Fruit fly (Drosophila melanogaster) whole organism, embryonic: ENCODE data around the gene Agpat4.
A peak's percentile ranks its signal among the peaks of the same experiment; 100 is the strongest.

ENCODE experiments used
- Adf1 ChIP-seq: fragments of 200-800 bp; sonication (Bioruptor generic); IDR thresholded peaks from 2 replicates; pipeline ENCODE4 v1.3.6; 2022; ENCODE audit warnings: missing biosample characterization, missing genetic modification characterization
- CG10366 ChIP-seq: fragments of 200-800 bp; sonication (Bioruptor generic); IDR thresholded peaks from 2 replicates; pipeline ENCODE4 v1.3.6; 2022; ENCODE audit warnings: missing biosample characterization, missing genetic modification characterization
- CG10431 ChIP-seq: fragments of 200-800 bp; sonication (Bioruptor generic); optimal IDR thresholded peaks from 3 replicates; lab custom pipeline; 2018; ENCODE audit warnings: missing biosample characterization, mild to moderate bottlenecking, missing genetic modification characterization
- CG10959 ChIP-seq: fragments of 200-800 bp; sonication (Bioruptor generic); IDR thresholded peaks from 2 replicates; pipeline ENCODE4 v1.3.6; 2022; ENCODE audit warnings: missing biosample characterization, missing genetic modification characterization
- CG11560 ChIP-seq: fragments of 200-800 bp; sonication (Bioruptor generic); IDR thresholded peaks from 3 replicates; pipeline ENCODE4 v1.3.6; 2022; ENCODE audit warnings: missing biosample characterization, missing genetic modification characterization
- CG12155 ChIP-seq: fragments of 200-800 bp; sonication (Bioruptor generic); optimal IDR thresholded peaks from 3 replicates; lab custom pipeline; 2016; ENCODE audit warnings: missing biosample characterization, missing genetic modification characterization
- CG12744 ChIP-seq: fragments of 200-800 bp; sonication (Bioruptor generic); optimal IDR thresholded peaks from 2 replicates; lab custom pipeline; 2016; ENCODE audit warnings: missing biosample characterization, missing genetic modification characterization
- CG14965 ChIP-seq: fragments of 200-800 bp; sonication (Bioruptor generic); optimal IDR thresholded peaks from 2 replicates; lab custom pipeline; 2016; ENCODE audit warnings: missing biosample characterization, missing genetic modification characterization, borderline replicate concordance
- CG1792 ChIP-seq: fragments of 200-800 bp; sonication (Bioruptor generic); optimal IDR thresholded peaks from 2 replicates; lab custom pipeline; 2016; ENCODE audit warnings: missing biosample characterization, missing genetic modification characterization
- CG18262 ChIP-seq: fragments of 200-800 bp; optimal IDR thresholded peaks from 3 replicates; lab custom pipeline; 2019; ENCODE audit warnings: missing biosample characterization, mild to moderate bottlenecking, missing genetic modification characterization, moderate library complexity
- CG2712 ChIP-seq: fragments of 200-800 bp; optimal IDR thresholded peaks from 3 replicates; lab custom pipeline; 2019; ENCODE audit warnings: missing biosample characterization, mild to moderate bottlenecking, missing genetic modification characterization, moderate library complexity
- CG3065 ChIP-seq: fragments of 200-800 bp; sonication (Bioruptor generic); optimal IDR thresholded peaks from 2 replicates; lab custom pipeline; 2016; ENCODE audit warnings: missing biosample characterization, missing genetic modification characterization
- CG3838 ChIP-seq: fragments of 200-800 bp; sonication (Bioruptor generic); optimal IDR thresholded peaks from 3 replicates; lab custom pipeline; 2016; ENCODE audit warnings: missing biosample characterization, missing genetic modification characterization
- CG42726 ChIP-seq: fragments of 200-800 bp; sonication (Bioruptor generic); IDR thresholded peaks from 2 replicates; pipeline ENCODE4 v1.3.6; 2022; ENCODE audit warnings: missing biosample characterization, missing genetic modification characterization; ENCODE audit not compliant: partially characterized antibody
- CG5180 ChIP-seq: fragments of 200-800 bp; sonication (Bioruptor generic); optimal IDR thresholded peaks from 3 replicates; lab custom pipeline; 2017; ENCODE audit warnings: missing biosample characterization, missing genetic modification characterization, mild to moderate bottlenecking, moderate library complexity, missing genetic modification reagents
- CG6254 ChIP-seq: fragments of 200-800 bp; sonication (Bioruptor generic); optimal IDR thresholded peaks from 3 replicates; lab custom pipeline; 2017; ENCODE audit warnings: mild to moderate bottlenecking, missing biosample characterization, missing genetic modification reagents, missing genetic modification characterization
- CG7556 ChIP-seq: fragments of 200-800 bp; sonication (Bioruptor generic); optimal IDR thresholded peaks from 2 replicates; lab custom pipeline; 2017; ENCODE audit warnings: missing biosample characterization, mild to moderate bottlenecking, missing genetic modification characterization
- CG7963 ChIP-seq: fragments of 200-800 bp; sonication (Bioruptor generic); IDR thresholded peaks from 3 replicates; pipeline ENCODE4 v1.3.6; 2022; ENCODE audit warnings: missing biosample characterization, missing genetic modification characterization; ENCODE audit not compliant: partially characterized antibody
- CG9437 ChIP-seq: fragments of 200-800 bp; sonication (Bioruptor generic); optimal IDR thresholded peaks from 2 replicates; lab custom pipeline; 2018; ENCODE audit warnings: missing biosample characterization, mild to moderate bottlenecking, missing genetic modification characterization
- CkIIα-i1 ChIP-seq: fragments of 200-800 bp; sonication (Bioruptor generic); IDR thresholded peaks from 2 replicates; pipeline ENCODE4 v1.3.6; 2022; ENCODE audit warnings: missing biosample characterization, missing genetic modification characterization
- D19A ChIP-seq: fragments of 200-800 bp; optimal IDR thresholded peaks from 3 replicates; lab custom pipeline; 2019; ENCODE audit warnings: missing biosample characterization, mild to moderate bottlenecking, missing genetic modification characterization, moderate library complexity
- Dip3 ChIP-seq: fragments of 200-800 bp; sonication (Bioruptor generic); optimal IDR thresholded peaks from 3 replicates; lab custom pipeline; 2016; ENCODE audit warnings: missing biosample characterization, missing genetic modification characterization
- Fer3 ChIP-seq: fragments of 200-800 bp; sonication (Bioruptor generic); optimal IDR thresholded peaks from 2 replicates; lab custom pipeline; 2018; ENCODE audit warnings: missing biosample characterization, mild to moderate bottlenecking, missing genetic modification characterization, moderate library complexity
- GATAe ChIP-seq: fragments of 200-800 bp; sonication (Bioruptor generic); conservative IDR thresholded peaks from 2 replicates; pipeline ENCODE4 v1.3.6; 2022; ENCODE audit warnings: missing biosample characterization, missing genetic modification characterization
- HLHmδ ChIP-seq: fragments of 200-800 bp; sonication (Bioruptor generic); optimal IDR thresholded peaks from 2 replicates; lab custom pipeline; 2018; ENCODE audit warnings: missing biosample characterization, mild to moderate bottlenecking, missing genetic modification characterization, moderate library complexity
- HmgD ChIP-seq: fragments of 200-800 bp; sonication (Bioruptor generic); optimal IDR thresholded peaks from 3 replicates; lab custom pipeline; 2016; ENCODE audit warnings: missing biosample characterization, missing genetic modification characterization
- Meics ChIP-seq: fragments of 200-800 bp; sonication (Bioruptor generic); optimal IDR thresholded peaks from 2 replicates; lab custom pipeline; 2017; ENCODE audit warnings: missing biosample characterization, mild to moderate bottlenecking, missing genetic modification characterization
- Mrtf ChIP-seq: fragments of 200-800 bp; sonication (Bioruptor generic); IDR thresholded peaks from 3 replicates; pipeline ENCODE4 v1.3.6; 2022; ENCODE audit warnings: missing biosample characterization, missing genetic modification characterization
- Nf-YB ChIP-seq: fragments of 200-800 bp; sonication (Bioruptor generic); optimal IDR thresholded peaks from 3 replicates; lab custom pipeline; 2019; ENCODE audit warnings: missing biosample characterization, mild to moderate bottlenecking, missing genetic modification characterization, moderate library complexity
- Nf-YC ChIP-seq: fragments of 200-800 bp; optimal IDR thresholded peaks from 3 replicates; lab custom pipeline; 2019; ENCODE audit warnings: missing biosample characterization, mild to moderate bottlenecking, missing genetic modification characterization, moderate library complexity
- Ssrp ChIP-seq: fragments of 200-800 bp; sonication (Bioruptor generic); optimal IDR thresholded peaks from 2 replicates; lab custom pipeline; 2018; ENCODE audit warnings: missing biosample characterization, mild to moderate bottlenecking, missing genetic modification characterization, moderate library complexity
- Usf ChIP-seq: fragments of 200-800 bp; sonication (Bioruptor generic); optimal IDR thresholded peaks from 2 replicates; lab custom pipeline; 2017; ENCODE audit warnings: missing genotype, missing biosample characterization, missing genetic modification characterization
- bcd ChIP-seq: fragments of 200-800 bp; sonication (Bioruptor generic); optimal IDR thresholded peaks from 2 replicates; lab custom pipeline; 2017; ENCODE audit warnings: missing biosample characterization, mild to moderate bottlenecking, missing genetic modification characterization
- bigmax ChIP-seq: fragments of 200-800 bp; sonication (Bioruptor generic); optimal IDR thresholded peaks from 2 replicates; lab custom pipeline; 2018; ENCODE audit warnings: missing biosample characterization, mild to moderate bottlenecking, missing genetic modification characterization
- chif ChIP-seq, 2 experiments: fragments of 200-800 bp; sonication (Bioruptor generic); optimal IDR thresholded peaks; 3 replicates each; lab custom pipeline; 2016; ENCODE audit warnings: missing biosample characterization in 2 of 2, missing genetic modification characterization in 2 of 2
- chn ChIP-seq: fragments of 200-800 bp; sonication (Bioruptor generic); optimal IDR thresholded peaks from 2 replicates; lab custom pipeline; 2016; ENCODE audit warnings: missing biosample characterization, missing genetic modification characterization
- esg ChIP-seq: fragments of 200-800 bp; sonication (Bioruptor generic); conservative IDR thresholded peaks from 2 replicates; pipeline ENCODE4 v1.3.6; 2022; ENCODE audit warnings: missing biosample characterization, missing genetic modification characterization
- fu2 ChIP-seq: fragments of 200-800 bp; sonication (Bioruptor generic); optimal IDR thresholded peaks from 2 replicates; lab custom pipeline; 2016; ENCODE audit warnings: missing biosample characterization, missing genetic modification characterization
- gcm ChIP-seq: fragments of 200-800 bp; sonication (Bioruptor generic); optimal IDR thresholded peaks from 2 replicates; lab custom pipeline; 2019; ENCODE audit warnings: missing biosample characterization, mild to moderate bottlenecking, missing genetic modification characterization, moderate library complexity
- gcm2 ChIP-seq: fragments of 200-800 bp; sonication (Bioruptor generic); optimal IDR thresholded peaks from 2 replicates; lab custom pipeline; 2016; ENCODE audit warnings: missing biosample characterization, missing genetic modification characterization
- gt ChIP-seq: fragments of 200-800 bp; sonication (Bioruptor generic); IDR thresholded peaks from 2 replicates; pipeline ENCODE4 v1.3.6; 2022; ENCODE audit warnings: missing biosample characterization, missing genetic modification characterization
- inv ChIP-seq: fragments of 200-800 bp; sonication (Bioruptor generic); IDR thresholded peaks from 2 replicates; pipeline ENCODE4 v1.3.6; 2022; ENCODE audit warnings: missing biosample characterization, missing genetic modification characterization; ENCODE audit not compliant: partially characterized antibody
- kay ChIP-seq: fragments of 200-800 bp; sonication (Bioruptor generic); optimal IDR thresholded peaks from 2 replicates; lab custom pipeline; 2016; ENCODE audit warnings: missing biosample characterization, missing genetic modification characterization
- lola ChIP-seq, 3 experiments: fragments of >200 bp in 2 of 3; fragments of 200-800 bp in 1 of 3; sonication (Bioruptor generic) in 1 of 3; optimal IDR thresholded peaks; 2 replicates each; lab custom pipeline; 2017 to 2019; ENCODE audit warnings: missing biosample characterization in 3 of 3, missing genetic modification characterization in 3 of 3, mild to moderate bottlenecking in 1 of 3, moderate library complexity in 1 of 3
- lov ChIP-seq, 2 experiments: fragments of 200-800 bp in 1 of 2; fragments of >200 bp in 1 of 2; sonication (Bioruptor generic) in 1 of 2; IDR thresholded peaks in 1 of 2; optimal IDR thresholded peaks in 1 of 2; 2 replicates in 1 of 2; 3 replicates in 1 of 2; pipeline versions ENCODE4 v1.3.6 to Lab custom; 2017 to 2022; ENCODE audit warnings: missing biosample characterization in 1 of 2, missing genetic modification characterization in 1 of 2
- phol ChIP-seq: fragments of 200-800 bp; sonication (Bioruptor generic); optimal IDR thresholded peaks from 3 replicates; lab custom pipeline; 2018; ENCODE audit warnings: missing biosample characterization, mild to moderate bottlenecking, missing genetic modification characterization, moderate library complexity
- salm ChIP-seq: fragments of 200-800 bp; sonication (Bioruptor generic); optimal IDR thresholded peaks from 2 replicates; lab custom pipeline; 2018; ENCODE audit warnings: missing biosample characterization, mild to moderate bottlenecking, missing genetic modification characterization
- sens-2 ChIP-seq: fragments of 200-800 bp; sonication (Bioruptor generic); IDR thresholded peaks from 2 replicates; pipeline ENCODE4 v1.3.6; 2022; ENCODE audit warnings: missing biosample characterization, missing genetic modification characterization
- tin ChIP-seq: fragments of 200-800 bp; sonication (Bioruptor generic); optimal IDR thresholded peaks from 3 replicates; lab custom pipeline; 2016; ENCODE audit warnings: missing biosample characterization, missing genetic modification characterization
- usp ChIP-seq: fragments of >200 bp; optimal IDR thresholded peaks from 2 replicates; lab custom pipeline; 2017; ENCODE audit warnings: missing biosample characterization, missing genetic modification characterization
- zf30C ChIP-seq: fragments of 200-800 bp; sonication (Bioruptor generic); optimal IDR thresholded peaks from 3 replicates; lab custom pipeline; 2018; ENCODE audit warnings: missing biosample characterization, mild to moderate bottlenecking, missing genetic modification characterization

Agpat4 gene

dm6 chr3L:16392874-16393273 lies 11.5 kb upstream of the Agpat4 start (continued):
- TF ChIP-seq CkIIα-i1, result no peak
- TF ChIP-seq CG3065 (GFP tag; lab: Kevin White, UChicago), result no peak
- TF ChIP-seq chn (GFP tag; lab: Kevin White, UChicago), result no peak
- TF ChIP-seq CG7963 (GFP tag; lab: Robert Waterston, UW), result no peak
- TF ChIP-seq Nf-YB (GFP tag; lab: Kevin White, UChicago), result no peak
- peak; percentile 33 for TF ChIP-seq CG9437
- no peak for TF ChIP-seq sens-2
- no peak for TF ChIP-seq Ssrp (tag; lab: Kevin White, UChicago)
- TF ChIP-seq CG14965 (GFP tag; lab: Kevin White, UChicago), result no peak
- TF ChIP-seq HLHmδ (GFP tag; lab: Kevin White, UChicago), result no peak
- TF ChIP-seq HmgD (GFP tag; lab: Kevin White, UChicago), result no peak
- no peak for TF ChIP-seq CG5180 (GFP tag; lab: Kevin White, UChicago)
- no peak for TF ChIP-seq gt (GFP tag; lab: Robert Waterston, UW)
- TF ChIP-seq CG2712 (tag; lab: Kevin White, UChicago), result peak; percentile 27
- peak; percentile 24 for TF ChIP-seq CG18262 (tag; lab: Kevin White, UChicago)
- no peak for TF ChIP-seq salm (tag; lab: Kevin White, UChicago)
- no peak for TF ChIP-seq CG10959
- no peak for TF ChIP-seq tin (GFP tag; lab: Kevin White, UChicago)
- no peak for TF ChIP-seq Adf1 (GFP tag; lab: Robert Waterston, UW)
- TF ChIP-seq esg (GFP tag; lab: Robert Waterston, UW), result no peak
- peak; percentile 10 for TF ChIP-seq bcd
- no peak for TF ChIP-seq Mrtf
- TF ChIP-seq lov (optimal IDR thresholded peaks at IDR 0.05; lab: Kevin White, UChicago), result no peak
- no peak for TF ChIP-seq lov (GFP tag; IDR thresholded peaks at IDR 0.05; lab: Robert Waterston, UW)
- no peak for TF ChIP-seq fu2 (GFP tag; lab: Kevin White, UChicago)
- TF ChIP-seq lola (GFP tag; optimal IDR thresholded peaks at IDR 0.05; lab: Kevin White, UChicago), result no peak
- no peak for TF ChIP-seq gcm2 (GFP tag; lab: Kevin White, UChicago)
- peak; percentile 47 for TF ChIP-seq Meics
- TF ChIP-seq CG10431 (GFP tag; lab: Kevin White, UChicago), result no peak
- TF ChIP-seq CG10366 (GFP tag; lab: Robert Waterston, UW), result no peak
- no peak for TF ChIP-seq CG12744 (GFP tag; lab: Kevin White, UChicago)
- no peak for TF ChIP-seq GATAe (GFP tag; lab: Robert Waterston, UW)
- TF ChIP-seq CG3838 (GFP tag; lab: Kevin White, UChicago), result no peak
- TF ChIP-seq chif (GFP tag; optimal IDR thresholded peaks at IDR 0.05; lab: Kevin White, UChicago), result no peak
- TF ChIP-seq CG42726 (GFP tag; lab: Robert Waterston, UW), result no peak
- no peak for TF ChIP-seq CG11560 (tag; lab: Robert Waterston, UW)
- TF ChIP-seq CG7556 (GFP tag; lab: Kevin White, UChicago), result peak; percentile 22
- TF ChIP-seq Fer3 (tag; lab: Kevin White, UChicago), result peak; percentile 0
- no peak for TF ChIP-seq kay (GFP tag; lab: Kevin White, UChicago)
- no peak for TF ChIP-seq CG12155 (GFP tag; lab: Kevin White, UChicago)
- no peak for TF ChIP-seq usp
- TF ChIP-seq phol (tag; lab: Kevin White, UChicago), result peak; percentile 61
- no peak for TF ChIP-seq bigmax
- TF ChIP-seq CG1792 (GFP tag; lab: Kevin White, UChicago), result no peak
- TF ChIP-seq zf30C (GFP tag; lab: Kevin White, UChicago), result no peak
- TF ChIP-seq gcm, result no peak
- TF ChIP-seq Dip3 (GFP tag; lab: Kevin White, UChicago), result no peak
- no peak for TF ChIP-seq Nf-YC (tag; lab: Kevin White, UChicago)
- no peak for TF ChIP-seq Usf (GFP tag; lab: Kevin White, UChicago)
- no peak for TF ChIP-seq inv
- no peak for TF ChIP-seq CG6254 (GFP tag; lab: Kevin White, UChicago)
- no peak for TF ChIP-seq D19A (tag; lab: Kevin White, UChicago)
